Worm (Caenorhabditis elegans) whole organism, early embryonic: ENCODE data around the gene gba-1.

Experiments
- B0310.2 ChIP-seq: sonication (generic microtip); optimal IDR thresholded peaks from 2 replicates; lab custom pipeline; 2016; ENCODE audit warnings: mild to moderate bottlenecking, missing genetic modification characterization, missing compliant biosample characterization
- aly-1 ChIP-seq: sonication (generic microtip); optimal IDR thresholded peaks from 2 replicates; lab custom pipeline; 2016; ENCODE audit warnings: missing genetic modification characterization, missing compliant biosample characterization
- ama-1 ChIP-seq: fragments of 150-350 bp; optimal IDR thresholded peaks from 2 replicates; lab custom pipeline; 2014
- tra-4 ChIP-seq: sonication (generic microtip); optimal IDR thresholded peaks from 2 replicates; lab custom pipeline; 2017; ENCODE audit warnings: missing genetic modification characterization, missing compliant biosample characterization

- TF ChIP-seq B0310.2 (tag; lab: Kevin White, UChicago) (no peak), tra-4 (no peak), ama-1 (lab: Kevin White, UChicago) (no peak), aly-1 (no peak)
These were observed 10.2 kb downstream of the gba-1 start for ce11 chrII:2186730-2187129.
